Worm (Caenorhabditis elegans): ENCODE measurements around the gene lelo-1.

- TF ChIP-seq dmd-4 (tag; optimal IDR thresholded peaks at IDR 0.05), result no peak
- no peak for TF ChIP-seq unc-39 (tag; optimal IDR thresholded peaks at IDR 0.05)
- TF ChIP-seq nhr-77 (tag; optimal IDR thresholded peaks at IDR 0.05), result no peak
- no peak for TF ChIP-seq snpc-4 (tag; optimal IDR thresholded peaks at IDR 0.05)
- TF ChIP-seq blmp-1 (tag; optimal IDR thresholded peaks at IDR 0.05; ENCODE audit: insufficient read depth), result no peak
Observed at ce11 chrII:6248029-6248428, 1.9 kb downstream of the lelo-1 start.
